Worm (Caenorhabditis elegans) whole organism, mixed stage, embryonic: ENCODE measurements around the gene K02A2.1.

ENCODE experiments used
- drap-1 ChIP-seq: fragments of 200-800 bp; sonication (Bioruptor generic); optimal IDR thresholded peaks from 3 replicates; lab custom pipeline; 2018; ENCODE audit warnings: mild to moderate bottlenecking, missing genetic modification characterization, missing compliant biosample characterization
- unc-62 ChIP-seq: fragments of 150-350 bp; optimal IDR thresholded peaks from 2 replicates; lab custom pipeline; 2014; ENCODE audit warnings: missing biosample characterization, missing genetic modification reagents, missing genetic modification characterization

- TF ChIP-seq drap-1 (GFP tag; lab: Kevin White, UChicago) (no peak), unc-62 (GFP tag; lab: Kevin White, UChicago) (no peak)
Observed at ce11 chrII:7413275-7413674, 21.8 kb upstream of the K02A2.1 start.
